Worm (Caenorhabditis elegans): Measurements from ENCODE around the gene B0416.2.

DNA sequence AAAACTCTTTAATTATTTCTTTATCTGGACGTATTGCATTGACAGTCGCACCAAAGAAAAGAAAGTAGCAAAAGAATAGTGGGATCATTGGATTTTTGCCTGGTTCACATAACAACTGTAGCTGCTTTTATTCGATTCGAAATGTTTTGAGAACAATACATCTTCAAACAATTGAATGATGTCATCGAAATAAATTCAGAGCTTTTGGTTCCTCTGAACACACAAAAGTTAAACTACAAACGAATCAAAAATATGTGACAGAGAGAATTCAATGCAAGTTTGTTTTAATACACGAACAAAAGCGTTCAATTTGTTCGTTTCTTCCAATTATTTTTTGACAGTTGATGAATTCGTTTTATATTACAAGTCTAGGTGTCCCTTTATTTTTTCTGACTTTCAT lies 12.3 kb downstream of the B0416.2 start, which contains the start of gene H29C22.1:
- TF ChIP-seq W03F9.2 (tag; optimal IDR thresholded peaks at IDR 0.05) (no peak), dao-5 (tag; optimal IDR thresholded peaks at IDR 0.05) (no peak)

Data from whole organism, L4/young adult.